Fruit fly (Drosophila melanogaster): ENCODE measurements around the gene CG34051.

Gene CG34051

dm6 chr2L:19913416-19913815 is 47.4 kb downstream of the CG34051 start, which contains the start of gene TotE:
Gene TotE (minus strand): TSS chr2L:19913516.
- TF ChIP-seq CG34406 (GFP tag; optimal IDR thresholded peaks at IDR 0.05) (no peak), CG7368 (GFP tag; optimal IDR thresholded peaks at IDR 0.05) (no peak), Ets21C (GFP tag; optimal IDR thresholded peaks at IDR 0.05) (no peak), OdsH (GFP tag; optimal IDR thresholded peaks at IDR 0.05) (no peak), esn (GFP tag; optimal IDR thresholded peaks at IDR 0.05) (no peak), Hr4 (GFP tag; optimal IDR thresholded peaks at IDR 0.05) (no peak), vri (GFP tag; optimal IDR thresholded peaks at IDR 0.05) (no peak)

DNA sequence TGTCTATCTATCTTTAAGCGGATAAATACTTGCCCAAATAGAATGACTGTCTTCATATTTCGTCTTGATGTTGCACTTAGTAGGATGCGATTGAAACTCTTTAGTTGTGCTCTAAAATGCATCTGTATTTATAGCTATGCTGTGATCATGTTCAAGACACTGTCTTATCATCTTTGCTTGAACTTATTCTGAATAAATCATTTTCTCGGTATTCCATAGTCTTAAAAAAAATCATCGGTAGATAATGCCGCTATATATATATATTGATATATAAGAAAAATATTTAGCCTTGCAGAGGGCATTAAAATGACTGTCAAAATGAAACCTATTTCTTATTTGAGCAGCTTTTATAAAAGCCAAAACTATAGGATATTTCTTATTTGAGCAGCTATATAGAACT is 48.6 kb downstream of the CG34051 start, which contains the start of gene TotF:
TotF (minus strand) TSS at position 101 of the 400 bp plus-strand sequence.
- no peak for TF ChIP-seq lz (GFP tag; optimal IDR thresholded peaks at IDR 0.05)
- no peak for TF ChIP-seq cyc (GFP tag; optimal IDR thresholded peaks at IDR 0.05)
- no peak for TF ChIP-seq Sox102F (GFP tag; optimal IDR thresholded peaks at IDR 0.05)
- peak; percentile 62 for TF ChIP-seq svp (GFP tag)
- no peak for TF ChIP-seq CG11902 (GFP tag; optimal IDR thresholded peaks at IDR 0.05)
- no peak for TF ChIP-seq CG9139 (GFP tag; optimal IDR thresholded peaks at IDR 0.05)
- no peak for TF ChIP-seq topi (GFP tag; optimal IDR thresholded peaks at IDR 0.05)

Data from whole organism, prepupa.